Worm (Caenorhabditis elegans) whole organism, midembryonic: ENCODE results near the gene fbxa-208.

Source experiments
- cog-1 ChIP-seq: sonication (generic microtip); optimal IDR thresholded peaks from 2 replicates; lab custom pipeline; 2016; ENCODE audit warnings: missing genetic modification characterization, missing compliant biosample characterization
- flt-1 ChIP-seq: fragments of 200-800 bp; sonication (Bioruptor generic); IDR thresholded peaks from 2 replicates; pipeline ENCODE4 v1.3.6; 2022; ENCODE audit warnings: missing genetic modification characterization, missing compliant biosample characterization
- med-1 ChIP-seq: sonication (generic microtip); optimal IDR thresholded peaks from 2 replicates; lab custom pipeline; 2017; ENCODE audit warnings: missing genetic modification characterization, mild to moderate bottlenecking, missing compliant biosample characterization, antibody characterized with exemption, missing genetic modification reagents; ENCODE audit not compliant: insufficient read depth
- ref-1 ChIP-seq: fragments of 200-800 bp; sonication (Bioruptor generic); conservative IDR thresholded peaks from 2 replicates; pipeline ENCODE4 v1.3.6; 2022; ENCODE audit warnings: missing genetic modification reagents, missing genetic modification characterization, missing compliant biosample characterization
- tab-1 ChIP-seq: fragments of 200-800 bp; sonication (Bioruptor generic); IDR thresholded peaks from 2 replicates; pipeline ENCODE4 v1.3.6; 2022; ENCODE audit warnings: missing genetic modification characterization, missing compliant biosample characterization
- ztf-29 ChIP-seq: fragments of 200-800 bp; sonication (Bioruptor generic); IDR thresholded peaks from 2 replicates; pipeline ENCODE4 v1.3.6; 2022; ENCODE audit warnings: missing genetic modification reagents, missing genetic modification characterization, missing compliant biosample characterization

DNA sequence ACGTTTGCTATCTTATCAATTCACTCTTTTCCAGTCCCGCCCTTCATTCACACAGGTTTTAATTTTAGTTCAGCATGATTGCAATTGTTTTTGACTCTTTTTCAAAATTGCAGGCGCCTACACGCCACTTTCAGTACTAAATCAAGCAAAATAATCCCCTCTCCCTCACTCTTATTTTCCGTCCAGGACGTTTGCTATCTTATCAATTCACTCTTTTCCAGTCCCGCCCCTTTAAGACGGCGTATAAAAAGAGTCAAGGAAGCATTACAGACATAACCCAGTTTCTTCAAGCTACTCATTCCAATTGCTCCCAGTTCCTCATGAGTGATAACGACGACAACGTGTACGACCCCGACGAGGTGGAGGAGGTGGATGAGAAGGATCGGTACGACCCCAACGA, 41.9 kb upstream of the fbxa-208 start, which contains the start of gene Y119D3B.21:
- TF ChIP-seq med-1 (GFP tag; lab: Kevin White, UChicago) (no peak), cog-1 (tag; lab: Kevin White, UChicago) (no peak), tab-1 (GFP tag; lab: Robert Waterston, UW) (no peak), flt-1 (GFP tag; lab: Robert Waterston, UW) (no peak), ref-1 (no peak), ztf-29 (GFP tag; lab: Robert Waterston, UW) (no peak)
